Worm (Caenorhabditis elegans) whole organism, late embryonic: ENCODE data around the gene str-246.

Experiments
- C08G9.2 ChIP-seq: sonication (generic microtip); optimal IDR thresholded peaks from 2 replicates; lab custom pipeline; 2016; ENCODE audit warnings: mild to moderate bottlenecking, missing genetic modification characterization, moderate library complexity, missing compliant biosample characterization
- ama-1 ChIP-seq: fragments of 150-350 bp; optimal IDR thresholded peaks from 2 replicates; lab custom pipeline; 2014
- dve-1 ChIP-seq: sonication (generic microtip); optimal IDR thresholded peaks from 2 replicates; lab custom pipeline; 2017; ENCODE audit warnings: antibody characterized with exemption, mild to moderate bottlenecking, missing genetic modification characterization, missing compliant biosample characterization
- nhr-11 ChIP-seq: fragments of 150-350 bp; optimal IDR thresholded peaks from 2 replicates; lab custom pipeline; 2014; ENCODE audit warnings: missing biosample characterization, missing genetic modification characterization
- odd-2 ChIP-seq: sonication (generic microtip); optimal IDR thresholded peaks from 2 replicates; lab custom pipeline; 2017; ENCODE audit warnings: antibody characterized with exemption, mild to moderate bottlenecking, missing genetic modification characterization, missing compliant biosample characterization
- pag-3 ChIP-seq: sonication (generic microtip); optimal IDR thresholded peaks from 2 replicates; lab custom pipeline; 2016; ENCODE audit warnings: missing compliant biosample characterization, missing genetic modification characterization, borderline replicate concordance
- tbx-2 ChIP-seq: sonication (generic microtip); optimal IDR thresholded peaks from 2 replicates; lab custom pipeline; 2016; ENCODE audit warnings: missing genetic modification characterization, missing compliant biosample characterization
- tbx-7 ChIP-seq: sonication (generic microtip); optimal IDR thresholded peaks from 2 replicates; lab custom pipeline; 2016; ENCODE audit warnings: missing genotype, missing genetic modification characterization, missing compliant biosample characterization
- ttx-3 ChIP-seq: sonication (generic microtip); optimal IDR thresholded peaks from 2 replicates; lab custom pipeline; 2016; ENCODE audit warnings: missing genetic modification reagents, missing genetic modification characterization, missing compliant biosample characterization
- unc-55 ChIP-seq: sonication (generic microtip); optimal IDR thresholded peaks from 2 replicates; lab custom pipeline; 2017; ENCODE audit warnings: missing biosample characterization, missing genetic modification reagents, missing genetic modification characterization

DNA sequence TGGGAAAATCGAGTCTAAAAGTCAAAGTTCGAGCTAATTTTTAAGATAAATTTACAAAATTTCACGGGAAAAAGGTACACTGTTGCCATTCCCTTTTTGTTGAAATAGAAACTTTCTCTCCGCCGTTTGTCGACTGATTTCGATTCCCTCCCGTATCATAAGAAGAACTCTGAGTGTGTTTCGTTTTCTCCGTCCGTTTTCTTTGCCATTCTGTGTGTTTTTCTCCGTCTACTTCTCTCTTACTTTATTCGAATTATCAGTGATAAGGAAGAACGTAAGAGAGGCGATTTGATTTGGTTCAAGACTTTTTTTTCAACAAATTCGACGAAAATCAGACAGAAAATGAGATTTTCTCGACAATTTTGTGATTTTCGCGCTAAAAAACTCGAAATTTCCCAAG is 31.0 kb upstream of the str-246 start:
- TF ChIP-seq ttx-3 (tag; lab: Kevin White, UChicago) (no peak), pag-3 (tag; lab: Kevin White, UChicago) (no peak), unc-55 (no peak), ama-1 (lab: Kevin White, UChicago) (no peak), dve-1 (tag; lab: Kevin White, UChicago) (no peak), tbx-7 (no peak), odd-2 (tag; lab: Kevin White, UChicago) (no peak), nhr-11 (no peak), tbx-2 (tag; lab: Kevin White, UChicago) (no peak), C08G9.2 (tag; lab: Kevin White, UChicago) (no peak)
